Worm (Caenorhabditis elegans) whole organism, L1 larva: ENCODE data around the gene T27A10.5.

Experiments
- C34B4.2 ChIP-seq: sonication (generic microtip); optimal IDR thresholded peaks from 2 replicates; lab custom pipeline; 2017; ENCODE audit warnings: mild to moderate bottlenecking, missing genetic modification characterization, missing compliant biosample characterization
- F16B12.6 ChIP-seq: fragments of 150-350 bp; optimal IDR thresholded peaks from 2 replicates; lab custom pipeline; 2014; ENCODE audit warnings: missing biosample characterization, missing genetic modification characterization
- aly-2 ChIP-seq: fragments of 150-350 bp; optimal IDR thresholded peaks from 2 replicates; lab custom pipeline; 2014; ENCODE audit warnings: missing biosample characterization, missing genetic modification characterization
- ama-1 ChIP-seq: fragments of 150-350 bp; optimal IDR thresholded peaks from 2 replicates; lab custom pipeline; 2014
- blmp-1 ChIP-seq: fragments of 150-350 bp; optimal IDR thresholded peaks from 2 replicates; lab custom pipeline; 2014; ENCODE audit warnings: missing biosample characterization, missing genetic modification characterization
- ceh-88 ChIP-seq: fragments of 200-800 bp; sonication (Bioruptor generic); IDR thresholded peaks from 2 replicates; pipeline ENCODE4 v1.3.6; 2022; ENCODE audit warnings: missing genetic modification characterization, missing compliant biosample characterization
- ceh-90 ChIP-seq: sonication (generic microtip); optimal IDR thresholded peaks from 2 replicates; lab custom pipeline; 2016; ENCODE audit warnings: missing genetic modification characterization, missing compliant biosample characterization
- ces-1 ChIP-seq: fragments of 150-350 bp; optimal IDR thresholded peaks from 2 replicates; lab custom pipeline; 2014; ENCODE audit warnings: missing biosample characterization, missing genetic modification reagents, missing genetic modification characterization
- dsc-1 ChIP-seq: sonication (generic microtip); optimal IDR thresholded peaks from 2 replicates; lab custom pipeline; 2016; ENCODE audit warnings: mild to moderate bottlenecking, missing genetic modification characterization, missing compliant biosample characterization
- efl-1 ChIP-seq, 4 experiments: fragments of 150-350 bp; optimal IDR thresholded peaks in 3 of 4; peaks in 1 of 4; 1 replicate in 1 of 4; 2 replicates in 3 of 4; lab custom pipeline; 2014; ENCODE audit warnings: missing biosample characterization in 2 of 4, missing genetic modification characterization in 2 of 4, missing genetic modification reagents in 2 of 4
- efl-3 ChIP-seq: fragments of 200-800 bp; sonication (Bioruptor generic); optimal IDR thresholded peaks from 2 replicates; lab custom pipeline; 2018; ENCODE audit warnings: mild to moderate bottlenecking, missing genetic modification characterization, missing compliant biosample characterization
- egl-13 ChIP-seq: sonication (generic microtip); optimal IDR thresholded peaks from 2 replicates; lab custom pipeline; 2016; ENCODE audit warnings: missing genotype, missing genetic modification reagents, missing genetic modification characterization, missing compliant biosample characterization
- elt-3 ChIP-seq, 6 experiments: fragments of 150-350 bp in 1 of 6; sonication (generic microtip); optimal IDR thresholded peaks; 2 replicates each; lab custom pipeline; 2017 to 2018; ENCODE audit warnings: missing biosample characterization in 6 of 6, missing genetic modification characterization in 6 of 6, inconsistent platforms in 1 of 6
- fkh-10 ChIP-seq: sonication (generic microtip); optimal IDR thresholded peaks from 2 replicates; lab custom pipeline; 2017; ENCODE audit warnings: missing biosample characterization, missing genetic modification reagents, missing genetic modification characterization
- fkh-8 ChIP-seq: sonication (generic microtip); optimal IDR thresholded peaks from 2 replicates; lab custom pipeline; 2016; ENCODE audit warnings: mild to moderate bottlenecking, missing genetic modification characterization, missing compliant biosample characterization
- hlh-4 ChIP-seq: sonication (generic microtip); optimal IDR thresholded peaks from 2 replicates; lab custom pipeline; 2016; ENCODE audit warnings: mild to moderate bottlenecking, missing genetic modification characterization, missing compliant biosample characterization
- irx-1 ChIP-seq: sonication (generic microtip); optimal IDR thresholded peaks from 2 replicates; lab custom pipeline; 2016; ENCODE audit warnings: missing genetic modification characterization, missing compliant biosample characterization
- isw-1 ChIP-seq: fragments of 200-800 bp; sonication (Bioruptor generic); IDR thresholded peaks from 2 replicates; pipeline ENCODE4 v1.3.6; 2022; ENCODE audit warnings: missing genetic modification characterization, missing compliant biosample characterization
- lin-13 ChIP-seq: fragments of 150-350 bp; optimal IDR thresholded peaks from 2 replicates; lab custom pipeline; 2014; ENCODE audit warnings: missing biosample characterization, missing genetic modification reagents, missing genetic modification characterization
- lin-14 ChIP-seq: fragments of 200-800 bp; sonication (Bioruptor generic); optimal IDR thresholded peaks from 2 replicates; lab custom pipeline; 2018; ENCODE audit warnings: mild to moderate bottlenecking, missing genetic modification characterization, moderate library complexity, missing compliant biosample characterization
- lin-39 ChIP-seq: fragments of 150-350 bp; optimal IDR thresholded peaks from 2 replicates; lab custom pipeline; 2014; ENCODE audit warnings: missing biosample characterization, missing genetic modification reagents, missing genetic modification characterization
- lsy-2 ChIP-seq, 2 experiments: fragments of 150-350 bp; optimal IDR thresholded peaks; 2 replicates each; lab custom pipeline; 2014; ENCODE audit warnings: missing biosample characterization in 2 of 2, missing genetic modification characterization in 2 of 2
- nhr-12 ChIP-seq: sonication (generic microtip); optimal IDR thresholded peaks from 2 replicates; lab custom pipeline; 2017; ENCODE audit warnings: missing biosample characterization, missing genetic modification characterization
- nhr-20 ChIP-seq: sonication (generic microtip); optimal IDR thresholded peaks from 2 replicates; lab custom pipeline; 2016; ENCODE audit warnings: mild to moderate bottlenecking, missing genetic modification characterization, missing compliant biosample characterization
- nhr-237 ChIP-seq: fragments of 150-350 bp; optimal IDR thresholded peaks from 2 replicates; lab custom pipeline; 2014; ENCODE audit warnings: missing biosample characterization, missing genetic modification characterization
- nhr-47 ChIP-seq: sonication (generic microtip); optimal IDR thresholded peaks from 2 replicates; lab custom pipeline; 2016; ENCODE audit warnings: mild to moderate bottlenecking, missing genetic modification characterization, moderate library complexity, missing compliant biosample characterization
- nhr-71 ChIP-seq: sonication (generic microtip); optimal IDR thresholded peaks from 2 replicates; lab custom pipeline; 2016; ENCODE audit warnings: mild to moderate bottlenecking, missing genetic modification characterization, moderate library complexity, missing compliant biosample characterization
- nhr-90 ChIP-seq: sonication (generic microtip); optimal IDR thresholded peaks from 2 replicates; lab custom pipeline; 2016; ENCODE audit warnings: mild to moderate bottlenecking, missing genetic modification characterization, missing compliant biosample characterization; ENCODE audit not compliant: poor library complexity
- pax-3 ChIP-seq: fragments of 200-800 bp; sonication (Bioruptor generic); optimal IDR thresholded peaks from 2 replicates; lab custom pipeline; 2018; ENCODE audit warnings: mild to moderate bottlenecking, missing genetic modification characterization, moderate library complexity, missing compliant biosample characterization
- rnt-1 ChIP-seq: sonication (generic microtip); optimal IDR thresholded peaks from 2 replicates; lab custom pipeline; 2016; ENCODE audit warnings: mild to moderate bottlenecking, missing genetic modification characterization, moderate library complexity, missing compliant biosample characterization
- snpc-4 ChIP-seq: fragments of 150-350 bp; optimal IDR thresholded peaks from 2 replicates; lab custom pipeline; 2014; ENCODE audit warnings: missing biosample characterization, missing genetic modification characterization
- sox-4 ChIP-seq: sonication (generic microtip); optimal IDR thresholded peaks from 2 replicates; lab custom pipeline; 2016; ENCODE audit warnings: missing genetic modification characterization, missing compliant biosample characterization
- sptf-1 ChIP-seq: fragments of 150-350 bp; optimal IDR thresholded peaks from 2 replicates; lab custom pipeline; 2014; ENCODE audit warnings: missing biosample characterization, missing genetic modification characterization
- sup-37 ChIP-seq: fragments of 200-800 bp; sonication (Bioruptor generic); optimal IDR thresholded peaks from 2 replicates; lab custom pipeline; 2018; ENCODE audit warnings: mild to moderate bottlenecking, missing genetic modification characterization, missing compliant biosample characterization
- unc-62 ChIP-seq: fragments of 150-350 bp; optimal IDR thresholded peaks from 2 replicates; lab custom pipeline; 2014; ENCODE audit warnings: missing biosample characterization, missing genetic modification reagents, missing genetic modification characterization
- unc-98 ChIP-seq: fragments of 200-800 bp; sonication (Bioruptor generic); IDR thresholded peaks from 2 replicates; pipeline ENCODE4 v1.3.6; 2022; ENCODE audit warnings: missing genetic modification characterization, missing compliant biosample characterization
- zag-1 ChIP-seq: fragments of 150-350 bp; optimal IDR thresholded peaks from 2 replicates; lab custom pipeline; 2014; ENCODE audit warnings: missing biosample characterization, missing genetic modification characterization
- ztf-11 ChIP-seq, 2 experiments: sonication (generic microtip); optimal IDR thresholded peaks; 2 replicates each; lab custom pipeline; 2016 to 2017; ENCODE audit warnings: missing genetic modification characterization in 2 of 2, missing biosample characterization in 1 of 2, missing compliant biosample characterization in 1 of 2
- ztf-4 ChIP-seq: fragments of 150-350 bp; optimal IDR thresholded peaks from 2 replicates; lab custom pipeline; 2014; ENCODE audit warnings: missing biosample characterization, missing genetic modification characterization

T27A10.5 gene

ce11 chrX:3585625-3586024, 12.2 kb upstream of the T27A10.5 start, which contains the start of gene T27A10.2:
T27A10.2 (plus strand) TSS chrX:3585957.
- no peak for TF ChIP-seq isw-1 (GFP tag; lab: Robert Waterston, UW)
- peak; percentile 24 for TF ChIP-seq lin-14 (GFP tag; lab: Kevin White, UChicago)
- TF ChIP-seq efl-1 (optimal IDR thresholded peaks at IDR 0.05; lab: Kevin White, UChicago), result no peak
- TF ChIP-seq efl-1 (GFP tag; optimal IDR thresholded peaks at IDR 0.05 in 1 of 2; lab: Kevin White, UChicago), result peak in 1 of 2 experiments; percentile 52

ce11 chrX:3584481-3584880, 11.1 kb upstream of the T27A10.5 start:
- TF ChIP-seq ama-1 (lab: Kevin White, UChicago) (no peak), zag-1 (tag; lab: Kevin White, UChicago) (no peak), hlh-4 (tag; lab: Kevin White, UChicago) (no peak), nhr-90 (tag; lab: Kevin White, UChicago) (no peak), ztf-11 (tag; optimal IDR thresholded peaks at IDR 0.05; lab: Kevin White, UChicago) (no peak), elt-3 (tag; optimal IDR thresholded peaks at IDR 0.05; lab: Kevin White, UChicago) (no peak), blmp-1 (no peak), sup-37 (no peak), unc-62 (GFP tag; lab: Kevin White, UChicago) (no peak), lin-14 (GFP tag; lab: Kevin White, UChicago) (peak; percentile 36), aly-2 (tag; lab: Kevin White, UChicago) (no peak), irx-1 (tag; lab: Kevin White, UChicago) (no peak), ztf-4 (no peak), nhr-237 (tag; lab: Kevin White, UChicago) (no peak), ces-1 (GFP tag; lab: Kevin White, UChicago) (peak; percentile 48), lin-13 (no peak), efl-3 (GFP tag; lab: Kevin White, UChicago) (no peak), nhr-12 (tag; lab: Kevin White, UChicago) (no peak), ceh-88 (no peak), C34B4.2 (no peak), egl-13 (tag; lab: Kevin White, UChicago) (no peak), lin-39 (tag; lab: Kevin White, UChicago) (no peak), sptf-1 (tag; lab: Kevin White, UChicago) (no peak), nhr-71 (tag; lab: Kevin White, UChicago) (peak; percentile 7), rnt-1 (no peak)

- no peak for TF ChIP-seq lsy-2 (tag; optimal IDR thresholded peaks at IDR 0.05; lab: Kevin White, UChicago)
- TF ChIP-seq nhr-71 (tag; lab: Kevin White, UChicago), result peak; percentile 28
- no peak for TF ChIP-seq unc-98 (GFP tag; lab: Robert Waterston, UW)
- peak; percentile 25 for TF ChIP-seq nhr-47 (tag; lab: Kevin White, UChicago)
- TF ChIP-seq hlh-4 (tag; lab: Kevin White, UChicago), result no peak
- peak; percentile 7 for TF ChIP-seq pax-3 (tag; lab: Kevin White, UChicago)
- no peak for TF ChIP-seq unc-62 (GFP tag; lab: Kevin White, UChicago)
- TF ChIP-seq fkh-8 (tag; lab: Kevin White, UChicago), result peak; percentile 81
- no peak for TF ChIP-seq ztf-11 (tag; optimal IDR thresholded peaks at IDR 0.05; lab: Kevin White, UChicago)
- TF ChIP-seq F16B12.6 (tag; lab: Kevin White, UChicago), result no peak
- peak; percentile 93 for TF ChIP-seq dsc-1 (tag; lab: Kevin White, UChicago)
- no peak for TF ChIP-seq snpc-4
- TF ChIP-seq egl-13 (tag; lab: Kevin White, UChicago), result peak; percentile 3
- TF ChIP-seq sox-4 (tag; lab: Kevin White, UChicago), result peak; percentile 44
Measured at ce11 chrX:3583436-3583835, 10.1 kb upstream of the T27A10.5 start.

ce11 chrX:3581813-3582212, 8.4 kb upstream of the T27A10.5 start:
- TF ChIP-seq fkh-8 (tag; lab: Kevin White, UChicago) (peak; percentile 75), zag-1 (tag; lab: Kevin White, UChicago) (no peak), lin-14 (GFP tag; lab: Kevin White, UChicago) (peak; percentile 11), nhr-20 (tag; lab: Kevin White, UChicago) (peak; percentile 7), nhr-47 (tag; lab: Kevin White, UChicago) (peak; percentile 32), fkh-10 (peak; percentile 5), ceh-90 (tag; lab: Kevin White, UChicago) (no peak), nhr-71 (tag; lab: Kevin White, UChicago) (peak; percentile 53)
